Worm (Caenorhabditis elegans): ENCODE data around the gene ZK177.2.

Gene ZK177.2

ce11 chrII:5544764-5545163, 25.8 kb downstream of the ZK177.2 start, which contains the start of gene ins-13:
ins-13 (minus strand) TSS chrII:5544864.
- TF ChIP-seq elt-3 (tag; optimal IDR thresholded peaks at IDR 0.05) (no peak), hlh-1 (tag; optimal IDR thresholded peaks at IDR 0.05) (no peak), M03D4.4 (tag; optimal IDR thresholded peaks at IDR 0.05) (no peak)

- TF ChIP-seq blmp-1 (tag; optimal IDR thresholded peaks at IDR 0.05) (no peak), nhr-28 (tag; optimal IDR thresholded peaks at IDR 0.05) (no peak), elt-1 (tag; optimal IDR thresholded peaks at IDR 0.05; ENCODE audit: borderline replicate concordance, insufficient read depth) (no peak), sem-2 (GFP tag; optimal IDR thresholded peaks at IDR 0.05) (no peak), ceh-83 (GFP tag; optimal IDR thresholded peaks at IDR 0.05) (no peak), ces-1 (GFP tag; optimal IDR thresholded peaks at IDR 0.05) (no peak), flh-1 (GFP tag; optimal IDR thresholded peaks at IDR 0.05) (no peak), nhr-76 (tag; optimal IDR thresholded peaks at IDR 0.05) (no peak), ceh-39 (tag; optimal IDR thresholded peaks at IDR 0.05) (no peak), snpc-4 (tag; optimal IDR thresholded peaks at IDR 0.05) (no peak), lsy-2 (tag; optimal IDR thresholded peaks at IDR 0.05) (no peak), lin-32 (GFP tag; optimal IDR thresholded peaks at IDR 0.05) (no peak), mls-2 (tag; optimal IDR thresholded peaks at IDR 0.05) (no peak), nhr-12 (tag; optimal IDR thresholded peaks at IDR 0.05) (no peak), lin-13 (tag; optimal IDR thresholded peaks at IDR 0.05) (no peak), unc-62 (GFP tag; optimal IDR thresholded peaks at IDR 0.05) (no peak), M03D4.4 (tag; optimal IDR thresholded peaks at IDR 0.05) (no peak), ham-2 (GFP tag; optimal IDR thresholded peaks at IDR 0.05) (no peak), drap-1 (GFP tag; optimal IDR thresholded peaks at IDR 0.05) (no peak), cnd-1 (tag; optimal IDR thresholded peaks at IDR 0.05) (no peak)
Measured at ce11 chrII:5547442-5547894, 28.5 kb downstream of the ZK177.2 start, which contains the start of gene acdh-2. acdh-2 (minus strand) TSS chrII:5547492.

- no peak for TF ChIP-seq ceh-83 (GFP tag; optimal IDR thresholded peaks at IDR 0.05)
- no peak for TF ChIP-seq nhr-12 (tag; optimal IDR thresholded peaks at IDR 0.05)
- TF ChIP-seq pha-4 (tag; optimal IDR thresholded peaks at IDR 0.05) = no peak
- TF ChIP-seq bed-3 (GFP tag; optimal IDR thresholded peaks at IDR 0.05) = no peak
- no peak for TF ChIP-seq mab-5 (tag; optimal IDR thresholded peaks at IDR 0.05)
- no peak for TF ChIP-seq lin-13 (tag; optimal IDR thresholded peaks at IDR 0.05)
- TF ChIP-seq nhr-2 (tag; optimal IDR thresholded peaks at IDR 0.05) = no peak
- no peak for TF ChIP-seq ztf-11 (tag; optimal IDR thresholded peaks at IDR 0.05)
- TF ChIP-seq ces-1 (GFP tag; optimal IDR thresholded peaks at IDR 0.05) = no peak
- TF ChIP-seq elt-1 (tag; optimal IDR thresholded peaks at IDR 0.05; ENCODE audit: borderline replicate concordance, insufficient read depth) = no peak
- TF ChIP-seq sem-2 (GFP tag; optimal IDR thresholded peaks at IDR 0.05) = no peak
- TF ChIP-seq nhr-237 (tag; optimal IDR thresholded peaks at IDR 0.05) = no peak
- no peak for TF ChIP-seq nhr-28 (tag; optimal IDR thresholded peaks at IDR 0.05)
- no peak for TF ChIP-seq elt-3 (tag; optimal IDR thresholded peaks at IDR 0.05)
Measured at ce11 chrII:5549746-5550145, 30.7 kb downstream of the ZK177.2 start, which contains the start of gene C17C3.6. C17C3.6 (plus strand) TSS chrII:5550046.

- TF ChIP-seq tbx-8 (GFP tag; optimal IDR thresholded peaks at IDR 0.05) = no peak
- no peak for TF ChIP-seq nhr-2 (tag; optimal IDR thresholded peaks at IDR 0.05)
Measured at ce11 chrII:5551517-5551916, 32.5 kb downstream of the ZK177.2 start, which contains the start of gene C17C3.5. C17C3.5 (plus strand) TSS chrII:5551817.

- no peak for TF ChIP-seq flh-1 (GFP tag; optimal IDR thresholded peaks at IDR 0.05)
- TF ChIP-seq ceh-39 (tag; optimal IDR thresholded peaks at IDR 0.05) = no peak
- no peak for TF ChIP-seq M03D4.4 (tag; optimal IDR thresholded peaks at IDR 0.05)
- no peak for TF ChIP-seq snpc-4 (tag; optimal IDR thresholded peaks at IDR 0.05)
- TF ChIP-seq elt-3 (tag; optimal IDR thresholded peaks at IDR 0.05) = no peak
- no peak for TF ChIP-seq drap-1 (GFP tag; optimal IDR thresholded peaks at IDR 0.05)
- TF ChIP-seq blmp-1 (tag; optimal IDR thresholded peaks at IDR 0.05) = no peak
- no peak for TF ChIP-seq zip-8 (tag; optimal IDR thresholded peaks at IDR 0.05)
- no peak for TF ChIP-seq ztf-11 (tag; optimal IDR thresholded peaks at IDR 0.05)
Measured at ce11 chrII:5553531-5553930, 34.5 kb downstream of the ZK177.2 start.

- no peak for TF ChIP-seq lin-13 (tag; optimal IDR thresholded peaks at IDR 0.05)
- TF ChIP-seq elt-1 (tag; optimal IDR thresholded peaks at IDR 0.05; ENCODE audit: borderline replicate concordance, insufficient read depth) = no peak
Measured at ce11 chrII:5554317-5554716, 35.3 kb downstream of the ZK177.2 start, which contains the start of gene ins-12. ins-12 (plus strand) TSS chrII:5554617.
